Fruit fly (Drosophila melanogaster): ENCODE measurements around the gene CG14223.

CG14223 gene

dm6 chrX:19642819-19643504, 20.8 kb downstream of the CG14223 start, which contains the start of the genes CG12237 and Sec61gamma (continued):
- peak; percentile 79 for TF ChIP-seq YL-1 (GFP tag; optimal IDR thresholded peaks at IDR 0.05)
- no peak for TF ChIP-seq CG2875 (GFP tag; optimal IDR thresholded peaks at IDR 0.05)
- TF ChIP-seq sisA (GFP tag; IDR thresholded peaks at IDR 0.05): 0 out of 2 replicates have a peak, but pooled peaks have one; percentile 12
- TF ChIP-seq NC2β (GFP tag; optimal IDR thresholded peaks at IDR 0.05): peak; percentile 53
- TF ChIP-seq HHEX (GFP tag; optimal IDR thresholded peaks at IDR 0.05): peak; percentile 11
- peak; percentile 13 for TF ChIP-seq Bteb2 (GFP tag; optimal IDR thresholded peaks at IDR 0.05)
- no peak for TF ChIP-seq unc-4 (GFP tag; IDR thresholded peaks at IDR 0.05; ENCODE audit: partially characterized antibody)
- TF ChIP-seq MBD-R2 (GFP tag; IDR thresholded peaks at IDR 0.05): peak; percentile 85
- TF ChIP-seq CG32767 (GFP tag; IDR thresholded peaks at IDR 0.05): no peak
- TF ChIP-seq CrebB (tag; optimal IDR thresholded peaks at IDR 0.05): peak; percentile 0
- TF ChIP-seq CG12236 (GFP tag; optimal IDR thresholded peaks at IDR 0.05): no peak
- TF ChIP-seq CG9609 (GFP tag; optimal IDR thresholded peaks at IDR 0.05): peak; percentile 24
- TF ChIP-seq sc (optimal IDR thresholded peaks at IDR 0.05): no peak
- no peak for TF ChIP-seq sc (GFP tag; optimal IDR thresholded peaks at IDR 0.05)
- peak; percentile 15 for TF ChIP-seq CG17802 (tag; optimal IDR thresholded peaks at IDR 0.05)
- peak; percentile 64 for TF ChIP-seq CG7987 (GFP tag; optimal IDR thresholded peaks at IDR 0.05)
- TF ChIP-seq ken (GFP tag; IDR thresholded peaks at IDR 0.05): 0 out of 3 replicates have a peak, but pooled peaks have one; percentile 54
- peak; percentile 33; the same call in 1 of the 2 replicates for TF ChIP-seq CG42726 (GFP tag; IDR thresholded peaks at IDR 0.05; ENCODE audit: partially characterized antibody)
- peak; percentile 93 for TF ChIP-seq CG7928 (GFP tag; optimal IDR thresholded peaks at IDR 0.05)
- peak; percentile 37 for TF ChIP-seq zfh2 (GFP tag; optimal IDR thresholded peaks at IDR 0.05)
- peak; percentile 62; the same call in 1 of the 3 replicates for TF ChIP-seq CG11456 (GFP tag; IDR thresholded peaks at IDR 0.05)
- no peak for TF ChIP-seq Eip74EF (GFP tag; optimal IDR thresholded peaks at IDR 0.05)
- 0 out of 3 replicates have a peak, but pooled peaks have one; percentile 7 for TF ChIP-seq CG6175 (GFP tag; IDR thresholded peaks at IDR 0.05)
- peak; percentile 3 for TF ChIP-seq CG10654 (GFP tag; optimal IDR thresholded peaks at IDR 0.05)
- peak; percentile 42 for TF ChIP-seq bcd (GFP tag; optimal IDR thresholded peaks at IDR 0.05)
- TF ChIP-seq hbn (GFP tag; IDR thresholded peaks at IDR 0.05; ENCODE audit: partially characterized antibody): no peak
- no peak for TF ChIP-seq CG14441 (GFP tag; IDR thresholded peaks at IDR 0.05)
- TF ChIP-seq CG8944 (GFP tag; optimal IDR thresholded peaks at IDR 0.05): no peak
- TF ChIP-seq CG31441 (GFP tag; IDR thresholded peaks at IDR 0.05): 0 out of 2 replicates have a peak, but pooled peaks have one; percentile 32
- peak; percentile 7 for TF ChIP-seq CG8290 (GFP tag; optimal IDR thresholded peaks at IDR 0.05)
- TF ChIP-seq CG8290 (tag; optimal IDR thresholded peaks at IDR 0.05): peak in 1 of 2 experiments; percentile 78
- TF ChIP-seq Xbp1 (GFP tag; optimal IDR thresholded peaks at IDR 0.05): peak; percentile 58
- TF ChIP-seq CHES-1-like (GFP tag; optimal IDR thresholded peaks at IDR 0.05): peak; percentile 43
- TF ChIP-seq B-H2 (GFP tag; optimal IDR thresholded peaks at IDR 0.05): peak; percentile 44
- no peak for TF ChIP-seq CG32772 (GFP tag; IDR thresholded peaks at IDR 0.05)
- no peak for TF ChIP-seq Nf-YA (GFP tag; IDR thresholded peaks at IDR 0.05)
- no peak for TF ChIP-seq jigr1 (GFP tag; IDR thresholded peaks at IDR 0.05)
- no peak for TF ChIP-seq fu2 (GFP tag; optimal IDR thresholded peaks at IDR 0.05)
- TF ChIP-seq CG9932 (GFP tag; IDR thresholded peaks at IDR 0.05): peak; percentile 53; the same call in 1 of the 2 replicates
- TF ChIP-seq CG16815 (GFP tag; optimal IDR thresholded peaks at IDR 0.05): no peak
- peak; percentile 31 for TF ChIP-seq CG9797 (GFP tag; optimal IDR thresholded peaks at IDR 0.05)
- TF ChIP-seq CG11247 (GFP tag; IDR thresholded peaks at IDR 0.05): peak; percentile 46
- peak; percentile 33; the same call in 1 of the 2 replicates for TF ChIP-seq E2f2 (GFP tag; IDR thresholded peaks at IDR 0.05)
- TF ChIP-seq pzg (GFP tag; optimal IDR thresholded peaks at IDR 0.05): peak; percentile 84
- peak; percentile 45 for TF ChIP-seq Sry-δ (GFP tag; optimal IDR thresholded peaks at IDR 0.05)
- TF ChIP-seq crp (GFP tag; optimal IDR thresholded peaks at IDR 0.05): peak in 1 of 2 experiments; percentile 36
- no peak for TF ChIP-seq oc (tag; optimal IDR thresholded peaks at IDR 0.05)
- peak; percentile 11 for TF ChIP-seq NfI (GFP tag; optimal IDR thresholded peaks at IDR 0.05)
- TF ChIP-seq CG33213 (GFP tag; optimal IDR thresholded peaks at IDR 0.05): peak; percentile 39

All from whole organism, embryonic.